Worm (Caenorhabditis elegans) whole organism, L1 larva: Measurements from ENCODE around the gene aly-3.

ENCODE experiments used
- C04F5.9 ChIP-seq: sonication (generic microtip); optimal IDR thresholded peaks from 2 replicates; lab custom pipeline; 2016; ENCODE audit warnings: missing genetic modification characterization, missing compliant biosample characterization
- ama-1 ChIP-seq: fragments of 150-350 bp; optimal IDR thresholded peaks from 2 replicates; lab custom pipeline; 2014
- ces-1 ChIP-seq: fragments of 150-350 bp; optimal IDR thresholded peaks from 2 replicates; lab custom pipeline; 2014; ENCODE audit warnings: missing biosample characterization, missing genetic modification reagents, missing genetic modification characterization
- elt-2 ChIP-seq: sonication (generic microtip); optimal IDR thresholded peaks from 2 replicates; lab custom pipeline; 2016; ENCODE audit warnings: missing genetic modification characterization, mild to moderate bottlenecking, inconsistent platforms, missing compliant biosample characterization, missing genetic modification reagents
- fos-1 ChIP-seq: fragments of 150-350 bp; optimal IDR thresholded peaks from 2 replicates; lab custom pipeline; 2014; ENCODE audit warnings: missing biosample characterization, missing genetic modification characterization
- hpl-2 ChIP-seq: fragments of 150-350 bp; optimal IDR thresholded peaks from 2 replicates; lab custom pipeline; 2014; ENCODE audit warnings: missing biosample characterization, missing genetic modification reagents, missing genetic modification characterization
- jun-1 ChIP-seq: fragments of 150-350 bp; optimal IDR thresholded peaks from 2 replicates; lab custom pipeline; 2014; ENCODE audit warnings: missing biosample characterization, missing genetic modification reagents, missing genetic modification characterization
- nhr-237 ChIP-seq: fragments of 150-350 bp; optimal IDR thresholded peaks from 2 replicates; lab custom pipeline; 2014; ENCODE audit warnings: missing biosample characterization, missing genetic modification characterization
- nhr-76 ChIP-seq: sonication (generic microtip); optimal IDR thresholded peaks from 2 replicates; lab custom pipeline; 2017; ENCODE audit warnings: missing biosample characterization, missing genetic modification characterization
- nhr-77 ChIP-seq: fragments of 150-350 bp; optimal IDR thresholded peaks from 2 replicates; lab custom pipeline; 2014; ENCODE audit warnings: missing biosample characterization, missing genetic modification characterization
- skn-1 ChIP-seq: fragments of 150-350 bp; optimal IDR thresholded peaks from 2 replicates; lab custom pipeline; 2014; ENCODE audit warnings: missing biosample characterization, missing genetic modification characterization
- snpc-4 ChIP-seq: fragments of 150-350 bp; optimal IDR thresholded peaks from 2 replicates; lab custom pipeline; 2014; ENCODE audit warnings: missing biosample characterization, missing genetic modification characterization
- swsn-7 ChIP-seq: sonication (generic microtip); optimal IDR thresholded peaks from 2 replicates; lab custom pipeline; 2016; ENCODE audit warnings: missing genetic modification characterization, missing compliant biosample characterization
- ztf-4 ChIP-seq: fragments of 150-350 bp; optimal IDR thresholded peaks from 2 replicates; lab custom pipeline; 2014; ENCODE audit warnings: missing biosample characterization, missing genetic modification characterization

ce11 chrIV:12111477-12111876 is 11.6 kb upstream of the aly-3 start, which contains the start of gene dlc-2:
- TF ChIP-seq hpl-2 (no peak), nhr-77 (tag; lab: Kevin White, UChicago) (no peak), swsn-7 (tag; lab: Kevin White, UChicago) (no peak), elt-2 (tag; lab: Kevin White, UChicago) (no peak), fos-1 (no peak), C04F5.9 (tag; lab: Kevin White, UChicago) (no peak), nhr-76 (tag; lab: Kevin White, UChicago) (no peak), skn-1 (no peak), snpc-4 (no peak), nhr-237 (tag; lab: Kevin White, UChicago) (no peak), ama-1 (lab: Kevin White, UChicago) (no peak), ztf-4 (tag; lab: Kevin White, UChicago) (no peak), ces-1 (no peak), jun-1 (tag; lab: Kevin White, UChicago) (no peak)
